Worm (Caenorhabditis elegans) whole organism, L4/young adult: Measurements from ENCODE around the gene F13B6.2.

Source experiments
- W03F9.2 ChIP-seq: fragments of 150-350 bp; optimal IDR thresholded peaks from 2 replicates; lab custom pipeline; 2014; ENCODE audit warnings: missing biosample characterization, missing genetic modification characterization
- dao-5 ChIP-seq: sonication (generic microtip); optimal IDR thresholded peaks from 2 replicates; lab custom pipeline; 2016; ENCODE audit warnings: missing genotype, missing genetic modification characterization, moderate library complexity, missing compliant biosample characterization
- him-1 ChIP-seq: sonication (generic microtip); optimal IDR thresholded peaks from 2 replicates; lab custom pipeline; 2016; ENCODE audit warnings: missing genotype, missing genetic modification reagents, missing genetic modification characterization, missing compliant biosample characterization

Gene F13B6.2

ce11 chrIV:7487554-7488456, 27.7 kb upstream of the F13B6.2 start, which contains the start of the genes his-60 and his-59:
Gene his-60, minus strand, starts transcription at chrIV:7487992.
Gene his-59, plus strand, starts transcription at chrIV:7488249.
- TF ChIP-seq him-1 (tag; lab: Kevin White, UChicago) (no peak), W03F9.2 (tag; lab: Kevin White, UChicago) (no peak), dao-5 (tag; lab: Kevin White, UChicago) (peak; percentile 12)

- TF ChIP-seq dao-5 (tag; lab: Kevin White, UChicago) = no peak
- no peak for TF ChIP-seq W03F9.2 (tag; lab: Kevin White, UChicago)
- no peak for TF ChIP-seq him-1 (tag; lab: Kevin White, UChicago)
Observed at ce11 chrIV:7486201-7486947, 26.2 kb upstream of the F13B6.2 start, which contains the start of the genes his-61 and his-62. Gene his-61, minus strand, starts transcription at chrIV:7486217. Gene his-62, plus strand, starts transcription at chrIV:7486545.

- no peak for TF ChIP-seq dao-5 (tag; lab: Kevin White, UChicago)
- no peak for TF ChIP-seq W03F9.2 (tag; lab: Kevin White, UChicago)
- no peak for TF ChIP-seq him-1 (tag; lab: Kevin White, UChicago)
Observed at ce11 chrIV:7478134-7478533, 18.0 kb upstream of the F13B6.2 start, which contains the start of gene rod-1. Gene rod-1, plus strand, starts transcription at chrIV:7478452.

- TF ChIP-seq W03F9.2 (tag; lab: Kevin White, UChicago) = no peak
- TF ChIP-seq dao-5 (tag; lab: Kevin White, UChicago) = no peak
- no peak for TF ChIP-seq him-1 (tag; lab: Kevin White, UChicago)
Observed at ce11 chrIV:7477697-7478096, 17.6 kb upstream of the F13B6.2 start.

- TF ChIP-seq W03F9.2 (tag; lab: Kevin White, UChicago) (no peak), him-1 (tag; lab: Kevin White, UChicago) (no peak), dao-5 (tag; lab: Kevin White, UChicago) (no peak)
Observed at ce11 chrIV:7477197-7477596, 17.1 kb upstream of the F13B6.2 start, which contains the start of gene pycr-4. Gene pycr-4, minus strand, starts transcription at chrIV:7477297.

ce11 chrIV:7474826-7475225, 14.7 kb upstream of the F13B6.2 start, which contains the start of gene slc-25A18.2:
Gene slc-25A18.2, plus strand, starts transcription at chrIV:7475041.
- TF ChIP-seq him-1 (tag; lab: Kevin White, UChicago) (no peak), dao-5 (tag; lab: Kevin White, UChicago) (no peak), W03F9.2 (tag; lab: Kevin White, UChicago) (no peak)

- TF ChIP-seq dao-5 (tag; lab: Kevin White, UChicago) (no peak), him-1 (tag; lab: Kevin White, UChicago) (no peak), W03F9.2 (tag; lab: Kevin White, UChicago) (no peak)
Observed at ce11 chrIV:7473159-7473649, 13.1 kb upstream of the F13B6.2 start, which contains the start of the genes plk-3 and F55G1.6. Gene plk-3, minus strand, starts transcription at chrIV:7473209. Gene F55G1.6, plus strand, starts transcription at chrIV:7473517.

ce11 chrIV:7469782-7470413, 9.8 kb upstream of the F13B6.2 start, which contains the start of gene F55G1.7:
Gene F55G1.7, minus strand, starts transcription at chrIV:7469832.
- no peak for TF ChIP-seq W03F9.2 (tag; lab: Kevin White, UChicago)

- TF ChIP-seq him-1 (tag; lab: Kevin White, UChicago) (no peak), W03F9.2 (tag; lab: Kevin White, UChicago) (no peak), dao-5 (tag; lab: Kevin White, UChicago) (no peak)
Observed at ce11 chrIV:7468638-7469037, 8.5 kb upstream of the F13B6.2 start.

- TF ChIP-seq W03F9.2 (tag; lab: Kevin White, UChicago) = no peak
Observed at ce11 chrIV:7467170-7467569, 7.0 kb upstream of the F13B6.2 start.

- no peak for TF ChIP-seq him-1 (tag; lab: Kevin White, UChicago)
- no peak for TF ChIP-seq W03F9.2 (tag; lab: Kevin White, UChicago)
- no peak for TF ChIP-seq dao-5 (tag; lab: Kevin White, UChicago)
Observed at ce11 chrIV:7465857-7466256, 5.7 kb upstream of the F13B6.2 start, which contains the start of gene F13B6.3. Gene F13B6.3, minus strand, starts transcription at chrIV:7465957.

ce11 chrIV:7456225-7456624, 3.9 kb downstream of the F13B6.2 start, which contains the start of gene F13B6.1:
Gene F13B6.1, plus strand, starts transcription at chrIV:7456525.
- TF ChIP-seq him-1 (tag; lab: Kevin White, UChicago) = no peak
- TF ChIP-seq W03F9.2 (tag; lab: Kevin White, UChicago) = no peak
- no peak for TF ChIP-seq dao-5 (tag; lab: Kevin White, UChicago)
